Fruit fly (Drosophila melanogaster) whole organism, embryonic: Measurements from ENCODE around the gene CG3777.

ENCODE experiments used
- H15 ChIP-seq: fragments of 200-800 bp; sonication (Bioruptor generic); IDR thresholded peaks from 3 replicates; pipeline ENCODE4 v1.3.6; 2022; ENCODE audit warnings: missing biosample characterization, missing genetic modification characterization
- H2.0 ChIP-seq: fragments of 200-800 bp; sonication (Bioruptor generic); IDR thresholded peaks from 2 replicates; pipeline ENCODE4 v1.3.6; 2022; ENCODE audit warnings: missing biosample characterization, missing genetic modification characterization
- caup ChIP-seq: fragments of 200-800 bp; sonication (Bioruptor generic); optimal IDR thresholded peaks from 3 replicates; lab custom pipeline; 2017; ENCODE audit warnings: missing biosample characterization, mild to moderate bottlenecking, missing genetic modification characterization, moderate library complexity; ENCODE audit not compliant: severe bottlenecking
- dati ChIP-seq: fragments of 200-800 bp; sonication (Bioruptor generic); IDR thresholded peaks from 2 replicates; pipeline ENCODE4 v1.3.6; 2022; ENCODE audit warnings: missing biosample characterization, missing genetic modification characterization

dm6 chrX:364006-364405 is 84.5 kb downstream of the CG3777 start:
- TF ChIP-seq H15 (GFP tag; lab: Robert Waterston, UW) = no peak
- no peak for TF ChIP-seq caup (GFP tag; lab: Kevin White, UChicago)
- TF ChIP-seq dati (GFP tag; lab: Robert Waterston, UW) = no peak
- TF ChIP-seq H2.0 = no peak
